Worm (Caenorhabditis elegans): ENCODE results near the gene F59B10.3.

- TF ChIP-seq lin-13 (tag; optimal IDR thresholded peaks at IDR 0.05), result no peak
- no peak for TF ChIP-seq ces-1 (GFP tag; optimal IDR thresholded peaks at IDR 0.05)
- TF ChIP-seq unc-62 (GFP tag; optimal IDR thresholded peaks at IDR 0.05), result no peak
- TF ChIP-seq nhr-237 (tag; optimal IDR thresholded peaks at IDR 0.05), result no peak
- no peak for TF ChIP-seq nhr-12 (tag; optimal IDR thresholded peaks at IDR 0.05)
- TF ChIP-seq nhr-2 (tag; optimal IDR thresholded peaks at IDR 0.05), result no peak
- no peak for TF ChIP-seq unc-120 (tag; optimal IDR thresholded peaks at IDR 0.05; ENCODE audit: poor library complexity, severe bottlenecking)
- no peak for TF ChIP-seq nhr-28 (tag; optimal IDR thresholded peaks at IDR 0.05)
- no peak for TF ChIP-seq ceh-83 (GFP tag; optimal IDR thresholded peaks at IDR 0.05)
- TF ChIP-seq ztf-11 (tag; optimal IDR thresholded peaks at IDR 0.05), result no peak
- no peak for TF ChIP-seq blmp-1 (tag; optimal IDR thresholded peaks at IDR 0.05)
- TF ChIP-seq nhr-76 (tag; optimal IDR thresholded peaks at IDR 0.05), result no peak
- no peak for TF ChIP-seq lin-32 (GFP tag; optimal IDR thresholded peaks at IDR 0.05)
- no peak for TF ChIP-seq elt-1 (tag; optimal IDR thresholded peaks at IDR 0.05; ENCODE audit: borderline replicate concordance, insufficient read depth)
Observed at ce11 chrII:10483860-10484259, 26.5 kb upstream of the F59B10.3 start.
